Fruit fly (Drosophila melanogaster) whole organism, embryonic: Measurements from ENCODE around the gene CG32061.

Experiments
- Awh ChIP-seq: fragments of 200-800 bp; sonication (Bioruptor generic); IDR thresholded peaks from 2 replicates; pipeline ENCODE4, ENCODE4 v1.3.6; 2022; ENCODE audit warnings: missing biosample characterization, missing genetic modification characterization
- CG10147 ChIP-seq: fragments of 200-800 bp; sonication (Bioruptor generic); optimal IDR thresholded peaks from 2 replicates; lab custom pipeline; 2019; ENCODE audit warnings: missing biosample characterization, mild to moderate bottlenecking, missing genetic modification characterization, moderate library complexity
- CG11504 ChIP-seq: fragments of 200-800 bp; sonication (Bioruptor generic); optimal IDR thresholded peaks from 3 replicates; lab custom pipeline; 2019; ENCODE audit warnings: missing biosample characterization, mild to moderate bottlenecking, missing genetic modification characterization, moderate library complexity
- CG11696 ChIP-seq: fragments of 200-800 bp; sonication (Bioruptor generic); IDR thresholded peaks from 2 replicates; pipeline ENCODE4 v1.3.6; 2022; ENCODE audit warnings: missing biosample characterization, missing genetic modification characterization
- CG12769 ChIP-seq: fragments of 200-800 bp; sonication (Bioruptor generic); optimal IDR thresholded peaks from 2 replicates; lab custom pipeline; 2019; ENCODE audit warnings: missing biosample characterization, mild to moderate bottlenecking, missing genetic modification characterization, moderate library complexity
- CG15269 ChIP-seq: fragments of 200-800 bp; sonication (Bioruptor generic); optimal IDR thresholded peaks from 2 replicates; lab custom pipeline; 2018; ENCODE audit warnings: missing biosample characterization, mild to moderate bottlenecking, missing genetic modification characterization, moderate library complexity
- CG16863 ChIP-seq: fragments of 200-800 bp; sonication (Bioruptor generic); optimal IDR thresholded peaks from 3 replicates; lab custom pipeline; 2016; ENCODE audit warnings: missing biosample characterization, missing genetic modification characterization
- CG17385 ChIP-seq: fragments of 200-800 bp; sonication (Bioruptor generic); optimal IDR thresholded peaks from 3 replicates; lab custom pipeline; 2018; ENCODE audit warnings: missing biosample characterization, mild to moderate bottlenecking, missing genetic modification characterization
- CG17612 ChIP-seq: fragments of 200-800 bp; sonication (Bioruptor generic); IDR thresholded peaks from 2 replicates; pipeline ENCODE4 v1.3.6; 2022; ENCODE audit warnings: missing biosample characterization, missing genetic modification characterization
- CG17829 ChIP-seq: fragments of 200-800 bp; optimal IDR thresholded peaks from 2 replicates; lab custom pipeline; 2019; ENCODE audit warnings: missing biosample characterization, mild to moderate bottlenecking, missing genetic modification characterization, moderate library complexity
- CG1792 ChIP-seq: fragments of 200-800 bp; sonication (Bioruptor generic); optimal IDR thresholded peaks from 2 replicates; lab custom pipeline; 2016; ENCODE audit warnings: missing biosample characterization, missing genetic modification characterization
- CG2199 ChIP-seq: fragments of 200-800 bp; sonication (Bioruptor generic); IDR thresholded peaks from 3 replicates; pipeline ENCODE4 v1.3.6; 2022; ENCODE audit warnings: missing biosample characterization, missing genetic modification characterization
- CG2202 ChIP-seq: fragments of 200-800 bp; sonication (Bioruptor generic); optimal IDR thresholded peaks from 2 replicates; lab custom pipeline; 2018; ENCODE audit warnings: missing biosample characterization, mild to moderate bottlenecking, missing genetic modification characterization
- CG3281 ChIP-seq: fragments of 200-800 bp; sonication (Bioruptor generic); optimal IDR thresholded peaks from 3 replicates; lab custom pipeline; 2017; ENCODE audit warnings: missing biosample characterization, mild to moderate bottlenecking, missing genetic modification characterization
- CG33557 ChIP-seq: fragments of 200-800 bp; sonication (Bioruptor generic); optimal IDR thresholded peaks from 2 replicates; lab custom pipeline; 2019; ENCODE audit warnings: missing biosample characterization, mild to moderate bottlenecking, missing genetic modification characterization, moderate library complexity
- CG6254 ChIP-seq: fragments of 200-800 bp; sonication (Bioruptor generic); optimal IDR thresholded peaks from 3 replicates; lab custom pipeline; 2017; ENCODE audit warnings: mild to moderate bottlenecking, missing biosample characterization, missing genetic modification reagents, missing genetic modification characterization
- CG6654 ChIP-seq: fragments of 200-800 bp; sonication (Bioruptor generic); optimal IDR thresholded peaks from 2 replicates; lab custom pipeline; 2017; ENCODE audit warnings: missing biosample characterization, mild to moderate bottlenecking, missing genetic modification characterization
- CG8281 ChIP-seq: fragments of 200-800 bp; sonication (Bioruptor generic); optimal IDR thresholded peaks from 2 replicates; lab custom pipeline; 2018; ENCODE audit warnings: missing biosample characterization, mild to moderate bottlenecking, missing genetic modification characterization, moderate library complexity
- CrebB ChIP-seq: fragments of 200-800 bp; sonication (Bioruptor generic); optimal IDR thresholded peaks from 3 replicates; lab custom pipeline; 2018; ENCODE audit warnings: missing biosample characterization, mild to moderate bottlenecking, missing genetic modification characterization
- Drgx ChIP-seq: fragments of 200-800 bp; sonication (Bioruptor generic); IDR thresholded peaks from 2 replicates; pipeline ENCODE4 v1.3.6; 2022; ENCODE audit warnings: missing biosample characterization, missing genetic modification characterization
- Ets65A ChIP-seq: fragments of 200-800 bp; sonication (Bioruptor generic); peaks from one replicate; lab custom pipeline; 2016; ENCODE audit warnings: missing biosample characterization, missing genetic modification characterization
- NC2β ChIP-seq: fragments of 200-800 bp; sonication (Bioruptor generic); optimal IDR thresholded peaks from 2 replicates; lab custom pipeline; 2016; ENCODE audit warnings: missing biosample characterization, missing genetic modification characterization
- Ravus ChIP-seq: fragments of 200-800 bp; sonication (Bioruptor generic); IDR thresholded peaks from 2 replicates; pipeline ENCODE4 v1.3.6; 2022; ENCODE audit warnings: missing biosample characterization, missing genetic modification characterization
- Rx ChIP-seq: fragments of 200-800 bp; sonication (Bioruptor generic); IDR thresholded peaks from 2 replicates; pipeline ENCODE4 v1.3.6; 2022; ENCODE audit warnings: missing biosample characterization, missing genetic modification characterization
- Sox102F ChIP-seq: fragments of 200-800 bp; sonication (Bioruptor generic); optimal IDR thresholded peaks from 2 replicates; lab custom pipeline; 2018; ENCODE audit warnings: missing biosample characterization, mild to moderate bottlenecking, missing genetic modification characterization, moderate library complexity
- Xrp1 ChIP-seq: fragments of 200-800 bp; sonication (Bioruptor generic); IDR thresholded peaks from 2 replicates; pipeline ENCODE4 v1.3.6; 2022; ENCODE audit warnings: missing biosample characterization, missing genetic modification characterization
- ac ChIP-seq: fragments of 200-800 bp; sonication (Bioruptor generic); optimal IDR thresholded peaks from 3 replicates; lab custom pipeline; 2017; ENCODE audit warnings: missing biosample characterization, mild to moderate bottlenecking, missing genetic modification characterization
- btn ChIP-seq: fragments of 200-800 bp; sonication (Bioruptor generic); optimal IDR thresholded peaks from 2 replicates; lab custom pipeline; 2016; ENCODE audit warnings: missing biosample characterization, missing genetic modification characterization
- chinmo ChIP-seq: fragments of 200-800 bp; sonication (Bioruptor generic); IDR thresholded peaks from 4 replicates; pipeline ENCODE4 v1.3.6; 2022; ENCODE audit warnings: missing biosample characterization, missing genetic modification characterization; ENCODE audit not compliant: partially characterized antibody
- dpn ChIP-seq, 2 experiments: fragments of 200-800 bp; sonication (Bioruptor generic); optimal IDR thresholded peaks; 3 replicates each; lab custom pipeline; 2016; ENCODE audit warnings: missing biosample characterization in 2 of 2, missing genetic modification characterization in 2 of 2
- esg ChIP-seq: fragments of 200-800 bp; sonication (Bioruptor generic); conservative IDR thresholded peaks from 2 replicates; pipeline ENCODE4 v1.3.6; 2022; ENCODE audit warnings: missing biosample characterization, missing genetic modification characterization
- ftz-f1 ChIP-seq: fragments of 200-800 bp; sonication (Bioruptor generic); optimal IDR thresholded peaks from 2 replicates; lab custom pipeline; 2016; ENCODE audit warnings: missing biosample characterization, missing genetic modification characterization
- gce ChIP-seq: fragments of 200-800 bp; sonication (Bioruptor generic); IDR thresholded peaks from 3 replicates; pipeline ENCODE4 v1.3.6; 2022; ENCODE audit warnings: missing biosample characterization, missing genetic modification characterization
- gem ChIP-seq: fragments of 200-800 bp; sonication (Bioruptor generic); optimal IDR thresholded peaks from 2 replicates; lab custom pipeline; 2019; ENCODE audit warnings: missing biosample characterization, mild to moderate bottlenecking, missing genetic modification characterization, moderate library complexity
- gfzf ChIP-seq: fragments of 200-800 bp; sonication (Bioruptor generic); optimal IDR thresholded peaks from 2 replicates; lab custom pipeline; 2016; ENCODE audit warnings: missing biosample characterization, mild to moderate bottlenecking, missing genetic modification characterization, moderate library complexity
- grn ChIP-seq: fragments of 200-800 bp; sonication (Bioruptor generic); optimal IDR thresholded peaks from 3 replicates; lab custom pipeline; 2017; ENCODE audit warnings: missing biosample characterization, missing genetic modification characterization
- lilli ChIP-seq: fragments of 200-800 bp; sonication (Bioruptor generic); optimal IDR thresholded peaks from 3 replicates; lab custom pipeline; 2016; ENCODE audit warnings: missing biosample characterization, missing genetic modification characterization
- nom ChIP-seq: fragments of 200-800 bp; sonication (Bioruptor generic); optimal IDR thresholded peaks from 2 replicates; lab custom pipeline; 2017; ENCODE audit warnings: missing biosample characterization, missing genetic modification characterization, mild to moderate bottlenecking, moderate library complexity, missing genetic modification reagents
- onecut ChIP-seq: fragments of 200-800 bp; sonication (Bioruptor generic); IDR thresholded peaks from 2 replicates; pipeline ENCODE4 v1.3.6; 2022; ENCODE audit warnings: missing biosample characterization, missing genetic modification characterization
- prd ChIP-seq, 3 experiments: fragments of >200 bp in 2 of 3; fragments of 200-800 bp in 1 of 3; sonication (Bioruptor generic) in 1 of 3; optimal IDR thresholded peaks in 2 of 3; IDR thresholded peaks in 1 of 3; 2 replicates in 2 of 3; 3 replicates in 1 of 3; pipeline versions ENCODE4 v1.3.6 to Lab custom; 2017 to 2022; ENCODE audit warnings: missing biosample characterization in 1 of 3, missing genetic modification characterization in 1 of 3
- pum ChIP-seq: fragments of 200-800 bp; sonication (Bioruptor generic); optimal IDR thresholded peaks from 2 replicates; lab custom pipeline; 2016; ENCODE audit warnings: missing biosample characterization, missing genetic modification characterization
- row ChIP-seq: fragments of 200-800 bp; sonication (Bioruptor generic); IDR thresholded peaks from 3 replicates; pipeline ENCODE4 v1.3.6; 2022; ENCODE audit warnings: missing biosample characterization, missing genetic modification characterization
- sna ChIP-seq: fragments of 200-800 bp; sonication (Bioruptor generic); IDR thresholded peaks from 2 replicates; pipeline ENCODE4 v1.3.6; 2022; ENCODE audit warnings: missing biosample characterization, missing genetic modification characterization; ENCODE audit not compliant: partially characterized antibody
- sqz ChIP-seq: fragments of 200-800 bp; sonication (Bioruptor generic); optimal IDR thresholded peaks from 3 replicates; lab custom pipeline; 2018; ENCODE audit warnings: missing biosample characterization, mild to moderate bottlenecking, missing genetic modification characterization
- ssp ChIP-seq: fragments of 200-800 bp; sonication (Bioruptor generic); IDR thresholded peaks from 2 replicates; pipeline ENCODE4 v1.3.6; 2022; ENCODE audit warnings: missing biosample characterization, missing genetic modification characterization
- wor ChIP-seq: fragments of 200-800 bp; sonication (Bioruptor generic); IDR thresholded peaks from 2 replicates; pipeline ENCODE4 v1.3.6; 2022; ENCODE audit warnings: missing biosample characterization, missing genetic modification characterization

The CG32061 gene

dm6 chr3L:10440488-10440887 is 23.1 kb upstream of the CG32061 start:
- peak; percentile 44; the same call in 1 of the 2 replicates for TF ChIP-seq Drgx (GFP tag; lab: Robert Waterston, UW)
- TF ChIP-seq CG11504, result peak; percentile 57
- TF ChIP-seq ac, result no peak
- TF ChIP-seq CG6654 (GFP tag; lab: Kevin White, UChicago), result no peak

- TF ChIP-seq gce (GFP tag; lab: Robert Waterston, UW), result 0 out of 3 replicates have a peak, but pooled peaks have one; percentile 10
- 0 out of 3 replicates have a peak, but pooled peaks have one; percentile 14 for TF ChIP-seq CG2199 (GFP tag; lab: Robert Waterston, UW)
- TF ChIP-seq onecut (GFP tag; lab: Robert Waterston, UW), result peak; percentile 44; the same call in 1 of the 2 replicates
- TF ChIP-seq sqz (GFP tag; lab: Kevin White, UChicago), result peak; percentile 15
- TF ChIP-seq nom (GFP tag; lab: Kevin White, UChicago), result no peak
- 0 out of 4 replicates have a peak, but pooled peaks have one; percentile 44 for TF ChIP-seq chinmo
- TF ChIP-seq CG8281 (tag; lab: Kevin White, UChicago), result peak; percentile 54
- peak; percentile 12 for TF ChIP-seq CG12769
- TF ChIP-seq lilli (GFP tag; lab: Kevin White, UChicago), result no peak
- TF ChIP-seq grn (GFP tag; lab: Kevin White, UChicago), result peak; percentile 62
- TF ChIP-seq ftz-f1, result peak; percentile 7
- TF ChIP-seq, all 482 proteins: peak for 9
Observed at dm6 chr3L:10442486-10442885, 21.1 kb upstream of the CG32061 start.

- TF ChIP-seq btn (GFP tag; lab: Kevin White, UChicago), result no peak
- peak; percentile 8 for TF ChIP-seq Sox102F (GFP tag; lab: Kevin White, UChicago)
- no peak for TF ChIP-seq Rx (GFP tag; lab: Robert Waterston, UW)
- no peak for TF ChIP-seq prd (optimal IDR thresholded peaks at IDR 0.05; lab: Kevin White, UChicago)
- peak; percentile 39; the same call in 1 of the 3 replicates for TF ChIP-seq prd (GFP tag; IDR thresholded peaks at IDR 0.05; lab: Robert Waterston, UW)
- 0 out of 2 replicates have a peak, but pooled peaks have one; percentile 13 for TF ChIP-seq Xrp1 (GFP tag; lab: Robert Waterston, UW)
- peak; percentile 59; the same call in 1 of the 2 replicates for TF ChIP-seq Drgx (GFP tag; lab: Robert Waterston, UW)
- no peak for TF ChIP-seq CG6254 (GFP tag; lab: Kevin White, UChicago)
- no peak for TF ChIP-seq CG17385 (GFP tag; lab: Kevin White, UChicago)
- no peak for TF ChIP-seq CG10147 (GFP tag; lab: Kevin White, UChicago)
- no peak for TF ChIP-seq CG1792
- TF ChIP-seq NC2β (GFP tag; lab: Kevin White, UChicago), result no peak
- TF ChIP-seq CG17829 (tag; lab: Kevin White, UChicago), result no peak
- TF ChIP-seq gem, result peak; percentile 21
- TF ChIP-seq CG3281 (GFP tag; lab: Kevin White, UChicago), result no peak
Observed at dm6 chr3L:10443958-10444357, 19.7 kb upstream of the CG32061 start.

- TF ChIP-seq ssp (GFP tag; lab: Robert Waterston, UW), result 0 out of 2 replicates have a peak, but pooled peaks have one; percentile 17
- TF ChIP-seq CG11696 (GFP tag; lab: Robert Waterston, UW), result no peak
- TF ChIP-seq CrebB, result no peak
- TF ChIP-seq CG2202 (tag; lab: Kevin White, UChicago), result no peak
- TF ChIP-seq esg (GFP tag; lab: Robert Waterston, UW), result no peak
- TF ChIP-seq sna, result no peak
- no peak for TF ChIP-seq CG10147 (GFP tag; lab: Kevin White, UChicago)
- no peak for TF ChIP-seq CG17612
- TF ChIP-seq CG15269 (tag; lab: Kevin White, UChicago), result no peak
- TF ChIP-seq CG16863 (GFP tag; lab: Kevin White, UChicago), result no peak
- TF ChIP-seq Awh (GFP tag; lab: Robert Waterston, UW), result 0 out of 2 replicates have a peak, but pooled peaks have one; percentile 14
- TF ChIP-seq Ravus, result no peak
- 0 out of 3 replicates have a peak, but pooled peaks have one; percentile 12 for TF ChIP-seq row (GFP tag; lab: Robert Waterston, UW)
- TF ChIP-seq wor (GFP tag; lab: Robert Waterston, UW), result 0 out of 2 replicates have a peak, but pooled peaks have one; percentile 12
- TF ChIP-seq CG33557, result no peak
- peak; percentile 83 for TF ChIP-seq Ets65A
- TF ChIP-seq pum (GFP tag; lab: Kevin White, UChicago), result no peak
- TF ChIP-seq gfzf (GFP tag; lab: Kevin White, UChicago), result no peak
- no peak for TF ChIP-seq dpn (GFP tag; optimal IDR thresholded peaks at IDR 0.05; lab: Kevin White, UChicago)
Observed at dm6 chr3L:10446998-10447397, 16.6 kb upstream of the CG32061 start.
